Fruit fly (Drosophila melanogaster): ENCODE measurements around the gene CG2924.

The CG2924 gene

DNA sequence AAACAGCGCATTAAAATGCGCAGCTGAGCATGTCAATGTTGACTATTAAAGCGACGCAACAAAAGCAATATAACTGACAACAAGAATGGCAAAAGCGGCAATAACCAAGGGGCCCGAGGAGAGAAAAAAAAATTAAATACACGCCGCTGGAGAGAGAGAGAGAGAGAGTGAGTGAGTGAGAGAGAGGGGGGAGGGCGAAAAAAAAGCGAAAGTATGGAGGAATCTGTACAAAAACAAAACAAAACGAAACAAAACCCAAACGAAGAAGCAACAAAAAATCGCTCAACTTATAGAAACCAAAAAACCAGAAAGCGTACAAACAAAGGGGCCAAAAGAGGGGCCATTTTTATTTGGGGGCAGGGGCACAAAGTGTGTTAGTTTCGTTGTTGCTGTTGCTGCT, 12.9 kb upstream of the CG2924 start:
- TF ChIP-seq noc (tag; optimal IDR thresholded peaks at IDR 0.05), result no peak

- no peak for TF ChIP-seq noc (tag; optimal IDR thresholded peaks at IDR 0.05)
Observed at dm6 chrX:2278782-2279304, 8.3 kb upstream of the CG2924 start.

DNA sequence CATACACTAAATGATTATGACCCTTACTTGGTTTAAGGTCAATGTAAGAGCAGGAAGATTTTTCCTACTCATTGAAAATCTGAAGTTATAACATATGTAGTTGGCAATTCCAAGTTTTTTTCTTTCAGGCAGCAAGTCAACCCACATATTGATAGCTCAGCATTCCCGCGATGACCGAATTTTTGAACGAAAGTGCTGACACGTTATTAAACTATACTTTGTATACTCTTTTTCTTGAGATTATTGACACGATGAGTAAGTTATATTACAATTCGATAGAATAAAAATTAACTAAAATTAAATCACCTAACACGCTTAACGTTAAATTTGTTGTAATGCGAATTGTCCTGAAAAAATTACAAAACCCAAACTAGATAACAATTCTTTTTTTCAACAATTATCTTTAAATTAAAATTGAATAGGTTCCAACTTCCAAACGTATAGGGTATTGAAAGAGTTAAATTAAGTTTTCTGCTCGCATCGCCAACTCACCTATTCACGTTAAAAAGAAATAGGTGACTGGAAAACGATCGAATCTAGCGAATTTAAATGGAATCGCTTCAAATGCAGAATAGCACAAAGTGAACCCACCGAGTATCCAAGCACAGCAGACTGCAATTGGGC, 4.8 kb upstream of the CG2924 start, which contains the start of gene Vml:
Vml (plus strand) TSS at position 574 of the 624 bp plus-strand sequence.
- no peak for TF ChIP-seq noc (tag; optimal IDR thresholded peaks at IDR 0.05)

DNA sequence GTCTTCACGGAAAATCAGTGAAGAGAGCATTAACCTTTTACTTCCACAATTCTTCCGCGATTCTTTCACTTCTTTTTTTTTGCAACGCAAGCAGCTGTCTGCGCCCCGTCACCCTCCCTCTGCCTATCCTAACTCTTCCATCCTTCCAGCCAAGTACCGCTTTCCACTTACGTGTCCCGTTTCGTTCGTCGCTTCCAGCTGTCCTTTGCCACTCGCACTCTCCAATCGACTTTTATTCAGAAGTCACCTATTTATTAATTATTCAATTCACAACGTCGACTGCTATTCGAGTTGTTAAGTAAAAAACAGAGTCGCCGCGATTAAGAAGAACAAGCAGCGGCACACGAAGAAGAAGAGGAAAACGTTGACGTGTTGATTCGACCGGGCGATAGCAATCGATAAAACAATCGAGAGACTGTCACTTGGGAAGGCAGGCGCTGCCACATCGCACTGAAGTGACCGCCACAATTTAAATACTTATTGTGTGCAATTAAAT, 4.2 kb upstream of the CG2924 start, which contains the start of gene Grp170:
Grp170 (minus strand) TSS at position 365 of the 496 bp plus-strand sequence.
- TF ChIP-seq noc (tag; optimal IDR thresholded peaks at IDR 0.05), result peak; percentile 32

- TF ChIP-seq noc (tag; optimal IDR thresholded peaks at IDR 0.05), result no peak
Observed at dm6 chrX:2269822-2270556, 572 bp downstream of the CG2924 start.

- TF ChIP-seq noc (tag; optimal IDR thresholded peaks at IDR 0.05), result peak; percentile 75
Observed at dm6 chrX:2262511-2262910, 8.1 kb downstream of the CG2924 start, which contains the start of the genes temp and CG3071. TSS of gene temp (minus strand) at chrX:2262515. TSS of gene CG3071 (plus strand) at chrX:2262837.

DNA sequence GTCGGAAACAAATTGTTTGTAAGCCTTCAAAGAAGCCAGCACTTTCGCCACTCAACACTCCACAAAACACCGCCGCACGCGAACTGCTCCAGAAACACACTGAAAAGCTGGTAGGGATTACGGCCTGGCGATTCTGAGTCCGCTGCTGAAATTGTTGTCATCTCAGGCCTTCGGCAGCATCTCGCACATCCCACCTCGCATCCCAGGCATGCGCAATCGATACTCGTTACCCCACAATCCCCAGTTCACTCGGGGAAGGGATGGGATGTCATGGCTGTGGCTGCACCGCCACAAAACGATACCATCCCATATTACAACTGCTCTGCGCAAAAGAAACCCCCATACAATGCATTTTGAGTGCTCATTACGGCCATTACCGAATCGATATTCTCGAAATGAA, 10.8 kb downstream of the CG2924 start, which contains the start of gene CG3078:
CG3078 (minus strand) TSS at position 101 of the 400 bp plus-strand sequence.
- no peak for TF ChIP-seq noc (tag; optimal IDR thresholded peaks at IDR 0.05)

dm6 chrX:2258602-2259233, 11.8 kb downstream of the CG2924 start:
- no peak for TF ChIP-seq noc (tag; optimal IDR thresholded peaks at IDR 0.05)

DNA sequence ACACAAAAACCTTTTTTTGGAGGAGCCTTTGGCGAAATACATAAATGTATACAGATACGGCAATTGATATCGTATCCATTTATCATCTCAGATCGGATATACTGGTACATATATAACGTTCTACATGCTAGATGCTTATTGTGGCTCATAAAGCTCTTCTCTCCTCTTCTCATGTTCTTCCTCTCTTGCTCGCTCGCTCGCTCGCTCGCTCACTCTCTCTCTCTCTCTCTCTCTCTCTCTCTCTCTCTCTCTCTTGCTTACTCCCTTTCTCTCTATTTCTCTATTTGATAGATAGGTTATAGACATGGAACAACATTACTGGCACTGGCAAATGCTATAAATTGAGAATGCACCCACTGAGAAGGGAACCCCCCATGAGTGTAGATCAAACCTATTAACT, 15.5 kb downstream of the CG2924 start:
- no peak for TF ChIP-seq noc (tag; optimal IDR thresholded peaks at IDR 0.05)

- no peak for TF ChIP-seq noc (tag; optimal IDR thresholded peaks at IDR 0.05)
Observed at dm6 chrX:2254020-2254626, 16.4 kb downstream of the CG2924 start, which contains the start of gene CG3091. TSS of gene CG3091 (minus strand) at chrX:2254197.

dm6 chrX:2251688-2252087, 18.9 kb downstream of the CG2924 start, which contains the start of gene CG3191:
TSS of gene CG3191 (minus strand) at chrX:2251993.
- no peak for TF ChIP-seq noc (tag; optimal IDR thresholded peaks at IDR 0.05)

- no peak for TF ChIP-seq noc (tag; optimal IDR thresholded peaks at IDR 0.05)
Observed at dm6 chrX:2249763-2250162, 20.8 kb downstream of the CG2924 start, which contains the start of gene crn. TSS of gene crn (minus strand) at chrX:2249983.

- TF ChIP-seq noc (tag; optimal IDR thresholded peaks at IDR 0.05), result no peak
Observed at dm6 chrX:2245931-2246330, 24.6 kb downstream of the CG2924 start, which contains the start of gene Or2a. TSS of gene Or2a (plus strand) at chrX:2246231.

DNA sequence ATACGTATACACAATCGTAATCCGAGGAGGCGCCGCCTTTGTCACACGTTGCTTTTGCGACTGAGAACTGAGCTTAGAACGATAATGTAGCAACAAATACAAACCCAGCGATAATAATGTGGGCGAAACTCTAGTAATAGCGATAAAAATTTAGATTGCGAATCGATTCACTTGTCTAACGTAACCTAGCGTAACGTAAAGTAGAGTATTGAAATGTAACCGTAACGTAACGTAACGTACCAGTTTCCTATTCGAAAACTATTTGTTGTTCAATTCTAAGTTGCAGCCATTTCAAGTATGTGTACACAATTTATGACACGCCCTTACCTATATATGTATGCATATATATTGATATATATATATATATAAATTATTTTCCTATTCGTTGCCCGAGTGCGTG, 25.8 kb downstream of the CG2924 start:
- no peak for TF ChIP-seq noc (tag; optimal IDR thresholded peaks at IDR 0.05)

DNA sequence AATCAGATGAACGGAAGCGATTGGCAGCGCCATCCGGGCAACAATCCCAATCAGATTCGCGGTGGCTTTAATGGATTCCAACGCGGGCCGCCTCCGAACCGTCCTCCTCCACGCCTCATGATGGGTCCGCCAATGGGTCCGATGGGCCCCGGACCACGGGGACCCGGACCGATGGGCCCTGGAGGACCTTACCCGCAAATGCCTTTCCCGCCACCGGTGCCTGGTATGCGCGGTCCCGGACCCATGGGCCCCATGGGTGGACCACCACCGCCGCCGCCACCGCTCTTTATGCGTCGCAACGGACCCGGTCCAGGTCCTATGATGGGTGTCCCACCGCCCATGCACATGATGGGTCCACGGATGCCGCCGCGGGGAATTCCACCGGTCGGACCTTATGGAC, 27.7 kb downstream of the CG2924 start:
- TF ChIP-seq noc (tag; optimal IDR thresholded peaks at IDR 0.05), result no peak
